Fruit fly (Drosophila melanogaster) whole organism, adult: Measurements from ENCODE around the gene CG17781.

Experiments
- CG11617 ChIP-seq: fragments of 200-800 bp; sonication (Bioruptor generic); optimal IDR thresholded peaks from 2 replicates; lab custom pipeline; 2017; ENCODE audit warnings: mild to moderate bottlenecking, missing biosample characterization, missing genetic modification reagents, missing genetic modification characterization
- CG12768 ChIP-seq: fragments of 200-800 bp; sonication (Bioruptor generic); optimal IDR thresholded peaks from 2 replicates; lab custom pipeline; 2017; ENCODE audit warnings: missing biosample characterization, missing genetic modification characterization, mild to moderate bottlenecking, moderate library complexity, missing genetic modification reagents
- CG14711 ChIP-seq: fragments of 200-800 bp; sonication (Bioruptor generic); optimal IDR thresholded peaks from 2 replicates; lab custom pipeline; 2018; ENCODE audit warnings: missing biosample characterization, mild to moderate bottlenecking, missing genetic modification characterization, moderate library complexity
- CG1620 ChIP-seq: fragments of 200-800 bp; sonication (Bioruptor generic); optimal IDR thresholded peaks from 2 replicates; lab custom pipeline; 2016; ENCODE audit warnings: missing biosample characterization, missing genetic modification characterization
- CG33017 ChIP-seq: fragments of 200-800 bp; sonication (Bioruptor generic); optimal IDR thresholded peaks from 2 replicates; lab custom pipeline; 2018; ENCODE audit warnings: missing biosample characterization, mild to moderate bottlenecking, missing genetic modification characterization, moderate library complexity
- CG5204 ChIP-seq: fragments of 200-800 bp; sonication (Bioruptor generic); optimal IDR thresholded peaks from 2 replicates; lab custom pipeline; 2016; ENCODE audit warnings: missing biosample characterization, missing genetic modification characterization
- CG7045 ChIP-seq: fragments of 200-800 bp; sonication (Bioruptor generic); optimal IDR thresholded peaks from 2 replicates; lab custom pipeline; 2017; ENCODE audit warnings: missing biosample characterization, mild to moderate bottlenecking, missing genetic modification characterization
- CG7101 ChIP-seq: fragments of 200-800 bp; sonication (Bioruptor generic); optimal IDR thresholded peaks from 2 replicates; lab custom pipeline; 2018; ENCODE audit warnings: missing biosample characterization, mild to moderate bottlenecking, missing genetic modification characterization, moderate library complexity
- Clk ChIP-seq: fragments of 200-800 bp; sonication (Bioruptor generic); optimal IDR thresholded peaks from 2 replicates; lab custom pipeline; 2017; ENCODE audit warnings: missing biosample characterization, missing genetic modification characterization
- Crg-1 ChIP-seq: fragments of 200-800 bp; sonication (Bioruptor generic); optimal IDR thresholded peaks from 2 replicates; lab custom pipeline; 2016; ENCODE audit warnings: missing biosample characterization, missing genetic modification characterization
- Hr96 ChIP-seq: fragments of 200-800 bp; sonication (Bioruptor generic); optimal IDR thresholded peaks from 2 replicates; lab custom pipeline; 2016; ENCODE audit warnings: missing biosample characterization, missing genetic modification characterization
- Mnt ChIP-seq: fragments of 200-800 bp; sonication (Bioruptor generic); optimal IDR thresholded peaks from 2 replicates; lab custom pipeline; 2016; ENCODE audit warnings: missing biosample characterization, mild to moderate bottlenecking, missing genetic modification characterization
- bab1 ChIP-seq: fragments of 200-800 bp; sonication (Bioruptor generic); optimal IDR thresholded peaks from 3 replicates; lab custom pipeline; 2019; ENCODE audit warnings: missing biosample characterization, mild to moderate bottlenecking, missing genetic modification characterization, moderate library complexity
- cic ChIP-seq: fragments of 200-800 bp; sonication (Bioruptor generic); optimal IDR thresholded peaks from 2 replicates; lab custom pipeline; 2017; ENCODE audit warnings: missing biosample characterization, mild to moderate bottlenecking, missing genetic modification characterization, moderate library complexity
- cnc ChIP-seq, 2 experiments: fragments of >200 bp; optimal IDR thresholded peaks; 2 replicates each; lab custom pipeline; 2017
- kay ChIP-seq: fragments of 200-800 bp; sonication (Bioruptor generic); peaks from one replicate; lab custom pipeline; 2016; ENCODE audit warnings: missing biosample characterization, missing genetic modification characterization, borderline replicate concordance
- ovo ChIP-seq: fragments of 200-800 bp; sonication (Bioruptor generic); optimal IDR thresholded peaks from 2 replicates; lab custom pipeline; 2016; ENCODE audit warnings: missing biosample characterization, missing genetic modification characterization
- pad ChIP-seq: fragments of 200-800 bp; sonication (Bioruptor generic); optimal IDR thresholded peaks from 3 replicates; lab custom pipeline; 2017; ENCODE audit warnings: missing biosample characterization, missing genetic modification characterization, mild to moderate bottlenecking, moderate library complexity, missing genetic modification reagents
- tj ChIP-seq: fragments of 200-800 bp; sonication (Bioruptor generic); optimal IDR thresholded peaks from 3 replicates; lab custom pipeline; 2017; ENCODE audit warnings: missing biosample characterization, mild to moderate bottlenecking, missing genetic modification characterization, moderate library complexity
- toe ChIP-seq: fragments of 200-800 bp; sonication (Bioruptor generic); optimal IDR thresholded peaks from 2 replicates; lab custom pipeline; 2016; ENCODE audit warnings: missing biosample characterization, missing genetic modification characterization

CG17781 gene

dm6 chr3R:24375561-24375960, at the start of gene CG17781:
TSS of gene CG17781 (minus strand) at chr3R:24375661.
- TF ChIP-seq Crg-1 (GFP tag; lab: Kevin White, UChicago) = no peak
- TF ChIP-seq pad (GFP tag; lab: Kevin White, UChicago) = no peak
- TF ChIP-seq Clk (GFP tag; lab: Kevin White, UChicago) = no peak
- no peak for TF ChIP-seq CG12768
- no peak for TF ChIP-seq toe (GFP tag; lab: Kevin White, UChicago)
- no peak for TF ChIP-seq Hr96
- TF ChIP-seq CG7101 (tag; lab: Kevin White, UChicago) = no peak

- TF ChIP-seq CG5204 (GFP tag; lab: Kevin White, UChicago) (no peak), tj (peak; percentile 50)
These were observed 16.9 kb upstream of the CG17781 start, which contains the start of gene CG13616 for dm6 chr3R:24392207-24392939. TSS of gene CG13616 (plus strand) at chr3R:24392889.

dm6 chr3R:24390239-24390638, 14.8 kb upstream of the CG17781 start, which contains the start of the genes CG5768 and CG13615:
TSS of gene CG5768 (minus strand) at chr3R:24390339.
TSS of gene CG13615 (plus strand) at chr3R:24390518.
- no peak for TF ChIP-seq kay
- no peak for TF ChIP-seq Clk (GFP tag; lab: Kevin White, UChicago)
- no peak for TF ChIP-seq CG1620 (GFP tag; lab: Kevin White, UChicago)
- TF ChIP-seq Mnt (GFP tag; lab: Kevin White, UChicago) = no peak
- TF ChIP-seq CG11617 = no peak
- TF ChIP-seq toe (GFP tag; lab: Kevin White, UChicago) = no peak
- TF ChIP-seq ovo (GFP tag; lab: Kevin White, UChicago) = no peak
- no peak for TF ChIP-seq CG7045 (GFP tag; lab: Kevin White, UChicago)
- no peak for TF ChIP-seq cnc (optimal IDR thresholded peaks at IDR 0.05; lab: Kevin White, UChicago)
- TF ChIP-seq CG5204 (GFP tag; lab: Kevin White, UChicago) = no peak
- TF ChIP-seq cic (GFP tag; lab: Kevin White, UChicago) = no peak
- TF ChIP-seq Hr96 = no peak
- no peak for TF ChIP-seq CG12768
- no peak for TF ChIP-seq CG14711 (tag; lab: Kevin White, UChicago)
- TF ChIP-seq pad (GFP tag; lab: Kevin White, UChicago) = no peak
- TF ChIP-seq CG7101 (tag; lab: Kevin White, UChicago) = no peak
- TF ChIP-seq CG33017 = no peak
- no peak for TF ChIP-seq tj
- no peak for TF ChIP-seq Crg-1 (GFP tag; lab: Kevin White, UChicago)
- TF ChIP-seq bab1 (GFP tag; lab: Kevin White, UChicago) = no peak

dm6 chr3R:24386434-24386833, 11.0 kb upstream of the CG17781 start:
- TF ChIP-seq cic (GFP tag; lab: Kevin White, UChicago) (no peak), pad (GFP tag; lab: Kevin White, UChicago) (no peak), toe (GFP tag; lab: Kevin White, UChicago) (no peak), ovo (GFP tag; lab: Kevin White, UChicago) (no peak), CG1620 (GFP tag; lab: Kevin White, UChicago) (no peak)

- TF ChIP-seq CG5204 (GFP tag; lab: Kevin White, UChicago) (no peak), CG1620 (GFP tag; lab: Kevin White, UChicago) (no peak), CG7101 (tag; lab: Kevin White, UChicago) (no peak), CG11617 (no peak), CG7045 (GFP tag; lab: Kevin White, UChicago) (no peak), ovo (GFP tag; lab: Kevin White, UChicago) (no peak), pad (GFP tag; lab: Kevin White, UChicago) (no peak), Clk (GFP tag; lab: Kevin White, UChicago) (no peak), Mnt (GFP tag; lab: Kevin White, UChicago) (no peak), kay (no peak), toe (GFP tag; lab: Kevin White, UChicago) (no peak), bab1 (GFP tag; lab: Kevin White, UChicago) (no peak), CG14711 (tag; lab: Kevin White, UChicago) (no peak)
These were observed 9.5 kb upstream of the CG17781 start, which contains the start of gene CG17780 for dm6 chr3R:24384952-24385351. TSS of gene CG17780 (minus strand) at chr3R:24385052.

- TF ChIP-seq CG11617 = no peak
These were observed 1.1 kb upstream of the CG17781 start, which contains the start of gene CG33342 for dm6 chr3R:24376565-24376964. TSS of gene CG33342 (plus strand) at chr3R:24376865.

- TF ChIP-seq CG12768 = no peak
- TF ChIP-seq tj = no peak
- TF ChIP-seq ovo (GFP tag; lab: Kevin White, UChicago) = no peak
- TF ChIP-seq Hr96 = no peak
- no peak for TF ChIP-seq Clk (GFP tag; lab: Kevin White, UChicago)
- no peak for TF ChIP-seq Crg-1 (GFP tag; lab: Kevin White, UChicago)
- no peak for TF ChIP-seq pad (GFP tag; lab: Kevin White, UChicago)
- no peak for TF ChIP-seq kay
- no peak for TF ChIP-seq cnc (optimal IDR thresholded peaks at IDR 0.05; lab: Kevin White, UChicago)
- no peak for TF ChIP-seq CG1620 (GFP tag; lab: Kevin White, UChicago)
- no peak for TF ChIP-seq cic (GFP tag; lab: Kevin White, UChicago)
These were observed 2.8 kb downstream of the CG17781 start, which contains the start of gene CG17782 for dm6 chr3R:24372662-24373061. TSS of gene CG17782 (minus strand) at chr3R:24372762.
